Fruit fly (Drosophila melanogaster) whole organism, adult: Measurements from ENCODE around the gene IP3K2.

Experiments used
- CG11617 ChIP-seq: fragments of 200-800 bp; sonication (Bioruptor generic); optimal IDR thresholded peaks from 2 replicates; lab custom pipeline; 2017; ENCODE audit warnings: mild to moderate bottlenecking, missing biosample characterization, missing genetic modification reagents, missing genetic modification characterization
- CG12768 ChIP-seq: fragments of 200-800 bp; sonication (Bioruptor generic); optimal IDR thresholded peaks from 2 replicates; lab custom pipeline; 2017; ENCODE audit warnings: missing biosample characterization, missing genetic modification characterization, mild to moderate bottlenecking, moderate library complexity, missing genetic modification reagents
- CG14711 ChIP-seq: fragments of 200-800 bp; sonication (Bioruptor generic); optimal IDR thresholded peaks from 2 replicates; lab custom pipeline; 2018; ENCODE audit warnings: missing biosample characterization, mild to moderate bottlenecking, missing genetic modification characterization, moderate library complexity
- CG1620 ChIP-seq: fragments of 200-800 bp; sonication (Bioruptor generic); optimal IDR thresholded peaks from 2 replicates; lab custom pipeline; 2016; ENCODE audit warnings: missing biosample characterization, missing genetic modification characterization
- CG33017 ChIP-seq: fragments of 200-800 bp; sonication (Bioruptor generic); optimal IDR thresholded peaks from 2 replicates; lab custom pipeline; 2018; ENCODE audit warnings: missing biosample characterization, mild to moderate bottlenecking, missing genetic modification characterization, moderate library complexity
- CG5204 ChIP-seq: fragments of 200-800 bp; sonication (Bioruptor generic); optimal IDR thresholded peaks from 2 replicates; lab custom pipeline; 2016; ENCODE audit warnings: missing biosample characterization, missing genetic modification characterization
- CG7045 ChIP-seq: fragments of 200-800 bp; sonication (Bioruptor generic); optimal IDR thresholded peaks from 2 replicates; lab custom pipeline; 2017; ENCODE audit warnings: missing biosample characterization, mild to moderate bottlenecking, missing genetic modification characterization
- CG7101 ChIP-seq: fragments of 200-800 bp; sonication (Bioruptor generic); optimal IDR thresholded peaks from 2 replicates; lab custom pipeline; 2018; ENCODE audit warnings: missing biosample characterization, mild to moderate bottlenecking, missing genetic modification characterization, moderate library complexity
- Clk ChIP-seq: fragments of 200-800 bp; sonication (Bioruptor generic); optimal IDR thresholded peaks from 2 replicates; lab custom pipeline; 2017; ENCODE audit warnings: missing biosample characterization, missing genetic modification characterization
- Crg-1 ChIP-seq: fragments of 200-800 bp; sonication (Bioruptor generic); optimal IDR thresholded peaks from 2 replicates; lab custom pipeline; 2016; ENCODE audit warnings: missing biosample characterization, missing genetic modification characterization
- Hr96 ChIP-seq: fragments of 200-800 bp; sonication (Bioruptor generic); optimal IDR thresholded peaks from 2 replicates; lab custom pipeline; 2016; ENCODE audit warnings: missing biosample characterization, missing genetic modification characterization
- Mnt ChIP-seq: fragments of 200-800 bp; sonication (Bioruptor generic); optimal IDR thresholded peaks from 2 replicates; lab custom pipeline; 2016; ENCODE audit warnings: missing biosample characterization, mild to moderate bottlenecking, missing genetic modification characterization
- bab1 ChIP-seq: fragments of 200-800 bp; sonication (Bioruptor generic); optimal IDR thresholded peaks from 3 replicates; lab custom pipeline; 2019; ENCODE audit warnings: missing biosample characterization, mild to moderate bottlenecking, missing genetic modification characterization, moderate library complexity
- cic ChIP-seq: fragments of 200-800 bp; sonication (Bioruptor generic); optimal IDR thresholded peaks from 2 replicates; lab custom pipeline; 2017; ENCODE audit warnings: missing biosample characterization, mild to moderate bottlenecking, missing genetic modification characterization, moderate library complexity
- cnc ChIP-seq, 2 experiments: fragments of >200 bp; optimal IDR thresholded peaks; 2 replicates each; lab custom pipeline; 2017
- kay ChIP-seq: fragments of 200-800 bp; sonication (Bioruptor generic); peaks from one replicate; lab custom pipeline; 2016; ENCODE audit warnings: missing biosample characterization, missing genetic modification characterization, borderline replicate concordance
- ovo ChIP-seq: fragments of 200-800 bp; sonication (Bioruptor generic); optimal IDR thresholded peaks from 2 replicates; lab custom pipeline; 2016; ENCODE audit warnings: missing biosample characterization, missing genetic modification characterization
- pad ChIP-seq: fragments of 200-800 bp; sonication (Bioruptor generic); optimal IDR thresholded peaks from 3 replicates; lab custom pipeline; 2017; ENCODE audit warnings: missing biosample characterization, missing genetic modification characterization, mild to moderate bottlenecking, moderate library complexity, missing genetic modification reagents
- tj ChIP-seq: fragments of 200-800 bp; sonication (Bioruptor generic); optimal IDR thresholded peaks from 3 replicates; lab custom pipeline; 2017; ENCODE audit warnings: missing biosample characterization, mild to moderate bottlenecking, missing genetic modification characterization, moderate library complexity
- toe ChIP-seq: fragments of 200-800 bp; sonication (Bioruptor generic); optimal IDR thresholded peaks from 2 replicates; lab custom pipeline; 2016; ENCODE audit warnings: missing biosample characterization, missing genetic modification characterization

Gene IP3K2

dm6 chrX:13274429-13275095, 28.9 kb upstream of the IP3K2 start:
- TF ChIP-seq Hr96 (GFP tag; lab: Kevin White, UChicago) (no peak), CG14711 (tag; lab: Kevin White, UChicago) (peak; percentile 53), CG7101 (peak; percentile 2)

- peak; percentile 9 for TF ChIP-seq Mnt (GFP tag; lab: Kevin White, UChicago)
- TF ChIP-seq kay (GFP tag; lab: Kevin White, UChicago), result no peak
- no peak for TF ChIP-seq toe (GFP tag; lab: Kevin White, UChicago)
- TF ChIP-seq cic, result no peak
- TF ChIP-seq CG7101, result peak; percentile 43
- TF ChIP-seq CG1620 (GFP tag; lab: Kevin White, UChicago), result peak; percentile 3
- peak; percentile 50 for TF ChIP-seq CG14711 (tag; lab: Kevin White, UChicago)
- TF ChIP-seq Hr96 (GFP tag; lab: Kevin White, UChicago), result no peak
- no peak for TF ChIP-seq Crg-1
- TF ChIP-seq CG12768 (GFP tag; lab: Kevin White, UChicago), result no peak
- TF ChIP-seq Clk (GFP tag; lab: Kevin White, UChicago), result no peak
- no peak for TF ChIP-seq tj (GFP tag; lab: Kevin White, UChicago)
- no peak for TF ChIP-seq cnc (optimal IDR thresholded peaks at IDR 0.05; lab: Kevin White, UChicago)
- TF ChIP-seq ovo (GFP tag; lab: Kevin White, UChicago), result no peak
- no peak for TF ChIP-seq bab1 (GFP tag; lab: Kevin White, UChicago)
- TF ChIP-seq pad (GFP tag; lab: Kevin White, UChicago), result no peak
- peak; percentile 43 for TF ChIP-seq CG11617 (GFP tag; lab: Kevin White, UChicago)
- TF ChIP-seq CG7045 (GFP tag; lab: Kevin White, UChicago), result no peak
- no peak for TF ChIP-seq CG33017 (tag; lab: Kevin White, UChicago)
- no peak for TF ChIP-seq CG5204
Observed at dm6 chrX:13275139-13275538, 28.3 kb upstream of the IP3K2 start.

dm6 chrX:13276713-13277112, 26.7 kb upstream of the IP3K2 start:
- TF ChIP-seq Crg-1 (no peak), CG7101 (peak; percentile 91), kay (GFP tag; lab: Kevin White, UChicago) (no peak), Hr96 (GFP tag; lab: Kevin White, UChicago) (no peak), ovo (GFP tag; lab: Kevin White, UChicago) (no peak), CG7045 (GFP tag; lab: Kevin White, UChicago) (peak; percentile 73), Clk (GFP tag; lab: Kevin White, UChicago) (no peak), tj (GFP tag; lab: Kevin White, UChicago) (peak; percentile 55), CG1620 (GFP tag; lab: Kevin White, UChicago) (no peak), CG33017 (tag; lab: Kevin White, UChicago) (peak; percentile 86), cic (peak; percentile 28), CG14711 (tag; lab: Kevin White, UChicago) (peak; percentile 86), CG12768 (GFP tag; lab: Kevin White, UChicago) (peak; percentile 41), Mnt (GFP tag; lab: Kevin White, UChicago) (peak; percentile 18), CG11617 (GFP tag; lab: Kevin White, UChicago) (peak; percentile 83), bab1 (GFP tag; lab: Kevin White, UChicago) (peak; percentile 63), cnc (optimal IDR thresholded peaks at IDR 0.05; lab: Kevin White, UChicago) (no peak), pad (GFP tag; lab: Kevin White, UChicago) (peak; percentile 38), toe (GFP tag; lab: Kevin White, UChicago) (peak; percentile 3), CG5204 (peak; percentile 24)

- TF ChIP-seq CG14711 (tag; lab: Kevin White, UChicago), result no peak
- TF ChIP-seq pad (GFP tag; lab: Kevin White, UChicago), result no peak
- no peak for TF ChIP-seq kay (GFP tag; lab: Kevin White, UChicago)
- no peak for TF ChIP-seq bab1 (GFP tag; lab: Kevin White, UChicago)
- TF ChIP-seq ovo (GFP tag; lab: Kevin White, UChicago), result no peak
- no peak for TF ChIP-seq CG12768 (GFP tag; lab: Kevin White, UChicago)
- TF ChIP-seq CG11617 (GFP tag; lab: Kevin White, UChicago), result no peak
- no peak for TF ChIP-seq toe (GFP tag; lab: Kevin White, UChicago)
- no peak for TF ChIP-seq CG1620 (GFP tag; lab: Kevin White, UChicago)
- no peak for TF ChIP-seq CG7045 (GFP tag; lab: Kevin White, UChicago)
- no peak for TF ChIP-seq tj (GFP tag; lab: Kevin White, UChicago)
- TF ChIP-seq CG5204, result no peak
- no peak for TF ChIP-seq Hr96 (GFP tag; lab: Kevin White, UChicago)
- no peak for TF ChIP-seq CG7101
- no peak for TF ChIP-seq Mnt (GFP tag; lab: Kevin White, UChicago)
Observed at dm6 chrX:13277148-13277547, 26.3 kb upstream of the IP3K2 start.

- TF ChIP-seq CG7101 (peak; percentile 48), CG14711 (tag; lab: Kevin White, UChicago) (peak; percentile 55), CG5204 (no peak), bab1 (GFP tag; lab: Kevin White, UChicago) (peak; percentile 68), ovo (GFP tag; lab: Kevin White, UChicago) (no peak), Crg-1 (no peak), tj (GFP tag; lab: Kevin White, UChicago) (peak; percentile 58), CG12768 (GFP tag; lab: Kevin White, UChicago) (no peak), CG7045 (GFP tag; lab: Kevin White, UChicago) (no peak), CG33017 (tag; lab: Kevin White, UChicago) (peak; percentile 6)
Observed at dm6 chrX:13277580-13278467, 25.6 kb upstream of the IP3K2 start.
